Fruit fly (Drosophila melanogaster) whole organism, embryonic: Measurements from ENCODE around the gene kibra.
A peak's percentile ranks its signal among the peaks of the same experiment; 100 is the strongest.

ENCODE experiments used
- Atf6 ChIP-seq: fragments of 200-800 bp; sonication (Bioruptor generic); IDR thresholded peaks from 2 replicates; pipeline ENCODE4 v1.3.6; 2022; ENCODE audit warnings: missing biosample characterization, missing genetic modification characterization
- CG10543 ChIP-seq: fragments of 200-800 bp; sonication (Bioruptor generic); optimal IDR thresholded peaks from 3 replicates; lab custom pipeline; 2017; ENCODE audit warnings: missing biosample characterization, mild to moderate bottlenecking, missing genetic modification characterization, moderate library complexity
- CG11093 ChIP-seq: fragments of 200-800 bp; sonication (Bioruptor generic); IDR thresholded peaks from 3 replicates; pipeline ENCODE4 v1.3.6; 2022; ENCODE audit warnings: missing biosample characterization, missing genetic modification characterization
- CG1233 ChIP-seq: fragments of 200-800 bp; sonication (Bioruptor generic); optimal IDR thresholded peaks from 4 replicates; lab custom pipeline; 2018; ENCODE audit warnings: missing biosample characterization, mild to moderate bottlenecking, missing genetic modification characterization
- CG13775 ChIP-seq: fragments of 200-800 bp; sonication (Bioruptor generic); optimal IDR thresholded peaks from 3 replicates; lab custom pipeline; 2017; ENCODE audit warnings: missing biosample characterization, mild to moderate bottlenecking, missing genetic modification characterization
- CG14710 ChIP-seq: fragments of 200-800 bp; sonication (Bioruptor generic); optimal IDR thresholded peaks from 3 replicates; lab custom pipeline; 2019; ENCODE audit warnings: missing biosample characterization, mild to moderate bottlenecking, missing genetic modification characterization, moderate library complexity
- CG15073 ChIP-seq: fragments of 200-800 bp; sonication (Bioruptor generic); optimal IDR thresholded peaks from 2 replicates; lab custom pipeline; 2016; ENCODE audit warnings: missing biosample characterization, missing genetic modification characterization
- CG17802 ChIP-seq: fragments of 200-800 bp; sonication (Bioruptor generic); optimal IDR thresholded peaks from 2 replicates; lab custom pipeline; 2018; ENCODE audit warnings: missing biosample characterization, mild to moderate bottlenecking, missing genetic modification characterization, moderate library complexity
- CG17912 ChIP-seq: fragments of 200-800 bp; sonication (Bioruptor generic); optimal IDR thresholded peaks from 2 replicates; lab custom pipeline; 2018; ENCODE audit warnings: missing biosample characterization, mild to moderate bottlenecking, missing genetic modification characterization
- CG18764 ChIP-seq: fragments of 200-800 bp; sonication (Bioruptor generic); optimal IDR thresholded peaks from 3 replicates; lab custom pipeline; 2016; ENCODE audit warnings: missing biosample characterization, missing genetic modification characterization
- CG2129 ChIP-seq: fragments of 200-800 bp; sonication (Bioruptor generic); IDR thresholded peaks from 2 replicates; pipeline ENCODE4 v1.3.6; 2022; ENCODE audit warnings: missing biosample characterization, missing genetic modification characterization; ENCODE audit not compliant: partially characterized antibody
- CG3281 ChIP-seq: fragments of 200-800 bp; sonication (Bioruptor generic); optimal IDR thresholded peaks from 3 replicates; lab custom pipeline; 2017; ENCODE audit warnings: missing biosample characterization, mild to moderate bottlenecking, missing genetic modification characterization
- CG34422 ChIP-seq: fragments of 200-800 bp; sonication (Bioruptor generic); IDR thresholded peaks from 3 replicates; pipeline ENCODE4 v1.3.6; 2022; ENCODE audit warnings: missing biosample characterization, missing genetic modification characterization
- CG3838 ChIP-seq: fragments of 200-800 bp; sonication (Bioruptor generic); optimal IDR thresholded peaks from 3 replicates; lab custom pipeline; 2016; ENCODE audit warnings: missing biosample characterization, missing genetic modification characterization
- CG6175 ChIP-seq: fragments of 200-800 bp; sonication (Bioruptor generic); IDR thresholded peaks from 3 replicates; pipeline ENCODE4 v1.3.6; 2022; ENCODE audit warnings: missing biosample characterization, missing genetic modification characterization
- CG6254 ChIP-seq: fragments of 200-800 bp; sonication (Bioruptor generic); optimal IDR thresholded peaks from 3 replicates; lab custom pipeline; 2017; ENCODE audit warnings: mild to moderate bottlenecking, missing biosample characterization, missing genetic modification reagents, missing genetic modification characterization
- CG6854 ChIP-seq: fragments of 200-800 bp; sonication (Bioruptor generic); optimal IDR thresholded peaks from 3 replicates; lab custom pipeline; 2017; ENCODE audit warnings: missing biosample characterization, mild to moderate bottlenecking, missing genetic modification characterization
- CG8924 ChIP-seq: fragments of 200-800 bp; optimal IDR thresholded peaks from 3 replicates; lab custom pipeline; 2019; ENCODE audit warnings: missing biosample characterization, mild to moderate bottlenecking, missing genetic modification characterization, moderate library complexity
- CG9437 ChIP-seq: fragments of 200-800 bp; sonication (Bioruptor generic); optimal IDR thresholded peaks from 2 replicates; lab custom pipeline; 2018; ENCODE audit warnings: missing biosample characterization, mild to moderate bottlenecking, missing genetic modification characterization
- CG9932 ChIP-seq: fragments of 200-800 bp; sonication (Bioruptor generic); IDR thresholded peaks from 2 replicates; pipeline ENCODE4 v1.3.6; 2022; ENCODE audit warnings: missing biosample characterization, missing genetic modification characterization
- Chrac-16 ChIP-seq: fragments of 200-800 bp; sonication (Bioruptor generic); optimal IDR thresholded peaks from 3 replicates; lab custom pipeline; 2016; ENCODE audit warnings: missing biosample characterization, missing genetic modification characterization
- ERR ChIP-seq: fragments of 200-800 bp; sonication (Bioruptor generic); optimal IDR thresholded peaks from 2 replicates; lab custom pipeline; 2016; ENCODE audit warnings: missing biosample characterization, missing genetic modification characterization
- Med ChIP-seq: fragments of 200-800 bp; sonication (Bioruptor generic); peaks from one replicate; lab custom pipeline; 2016; ENCODE audit warnings: missing biosample characterization, missing genetic modification characterization, mild to moderate bottlenecking, inconsistent platforms, moderate library complexity
- NFAT ChIP-seq: fragments of 200-800 bp; sonication (Bioruptor generic); IDR thresholded peaks from 2 replicates; pipeline ENCODE4 v1.3.6; 2022; ENCODE audit warnings: missing biosample characterization, missing genetic modification characterization
- Oli ChIP-seq: fragments of 200-800 bp; sonication (Bioruptor generic); optimal IDR thresholded peaks from 2 replicates; lab custom pipeline; 2018; ENCODE audit warnings: missing biosample characterization, mild to moderate bottlenecking, missing genetic modification characterization, moderate library complexity
- Sox102F ChIP-seq: fragments of 200-800 bp; sonication (Bioruptor generic); optimal IDR thresholded peaks from 2 replicates; lab custom pipeline; 2018; ENCODE audit warnings: missing biosample characterization, mild to moderate bottlenecking, missing genetic modification characterization, moderate library complexity
- Usf ChIP-seq: fragments of 200-800 bp; sonication (Bioruptor generic); optimal IDR thresholded peaks from 2 replicates; lab custom pipeline; 2017; ENCODE audit warnings: missing genotype, missing biosample characterization, missing genetic modification characterization
- ab ChIP-seq: fragments of 200-800 bp; sonication (Bioruptor generic); optimal IDR thresholded peaks from 2 replicates; lab custom pipeline; 2016; ENCODE audit warnings: missing biosample characterization, missing genetic modification characterization
- chinmo ChIP-seq: fragments of 200-800 bp; sonication (Bioruptor generic); IDR thresholded peaks from 4 replicates; pipeline ENCODE4 v1.3.6; 2022; ENCODE audit warnings: missing biosample characterization, missing genetic modification characterization; ENCODE audit not compliant: partially characterized antibody
- chm ChIP-seq: fragments of 200-800 bp; sonication (Bioruptor generic); IDR thresholded peaks from 2 replicates; pipeline ENCODE4 v1.3.6; 2022; ENCODE audit warnings: missing biosample characterization, missing genetic modification characterization
- emc ChIP-seq: fragments of 200-800 bp; sonication (Bioruptor generic); optimal IDR thresholded peaks from 2 replicates; lab custom pipeline; 2016; ENCODE audit warnings: missing biosample characterization, missing genetic modification characterization
- exex ChIP-seq: fragments of 200-800 bp; sonication (Bioruptor generic); optimal IDR thresholded peaks from 4 replicates; lab custom pipeline; 2018; ENCODE audit warnings: missing biosample characterization, mild to moderate bottlenecking, missing genetic modification characterization, moderate library complexity
- hb ChIP-seq: fragments of 200-800 bp; sonication (Bioruptor generic); IDR thresholded peaks from 3 replicates; pipeline ENCODE4 v1.3.6; 2022; ENCODE audit warnings: missing biosample characterization, missing genetic modification characterization; ENCODE audit not compliant: partially characterized antibody
- hth ChIP-seq: fragments of >200 bp; optimal IDR thresholded peaks from 2 replicates; lab custom pipeline; 2017; ENCODE audit warnings: inconsistent platforms
- kay ChIP-seq: fragments of 200-800 bp; sonication (Bioruptor generic); optimal IDR thresholded peaks from 2 replicates; lab custom pipeline; 2016; ENCODE audit warnings: missing biosample characterization, missing genetic modification characterization
- lov ChIP-seq, 2 experiments: fragments of 200-800 bp in 1 of 2; fragments of >200 bp in 1 of 2; sonication (Bioruptor generic) in 1 of 2; IDR thresholded peaks in 1 of 2; optimal IDR thresholded peaks in 1 of 2; 2 replicates in 1 of 2; 3 replicates in 1 of 2; pipeline versions ENCODE4 v1.3.6 to Lab custom; 2017 to 2022; ENCODE audit warnings: missing biosample characterization in 1 of 2, missing genetic modification characterization in 1 of 2
- nau ChIP-seq: fragments of 200-800 bp; sonication (Bioruptor generic); optimal IDR thresholded peaks from 3 replicates; lab custom pipeline; 2017; ENCODE audit warnings: missing biosample characterization, mild to moderate bottlenecking, missing genetic modification characterization, missing genetic modification reagents
- nerfin-1 ChIP-seq: fragments of 200-800 bp; sonication (Bioruptor generic); optimal IDR thresholded peaks from 3 replicates; lab custom pipeline; 2019; ENCODE audit warnings: missing biosample characterization, mild to moderate bottlenecking, missing genetic modification characterization, moderate library complexity
- nmo ChIP-seq: fragments of 200-800 bp; sonication (Bioruptor generic); optimal IDR thresholded peaks from 2 replicates; lab custom pipeline; 2018; ENCODE audit warnings: missing biosample characterization, mild to moderate bottlenecking, missing genetic modification characterization, moderate library complexity
- oc ChIP-seq: fragments of 200-800 bp; sonication (Bioruptor generic); optimal IDR thresholded peaks from 2 replicates; lab custom pipeline; 2018; ENCODE audit warnings: missing biosample characterization, mild to moderate bottlenecking, missing genetic modification characterization, moderate library complexity
- onecut ChIP-seq: fragments of 200-800 bp; sonication (Bioruptor generic); IDR thresholded peaks from 2 replicates; pipeline ENCODE4 v1.3.6; 2022; ENCODE audit warnings: missing biosample characterization, missing genetic modification characterization
- pho ChIP-seq: fragments of 200-800 bp; sonication (Bioruptor generic); optimal IDR thresholded peaks from 2 replicates; lab custom pipeline; 2016; ENCODE audit warnings: missing biosample characterization, missing genetic modification characterization
- pros ChIP-seq: fragments of 200-800 bp; sonication (Bioruptor generic); optimal IDR thresholded peaks from 3 replicates; lab custom pipeline; 2019; ENCODE audit warnings: missing biosample characterization, mild to moderate bottlenecking, missing genetic modification characterization, moderate library complexity
- sima ChIP-seq: fragments of 200-800 bp; sonication (Bioruptor generic); optimal IDR thresholded peaks from 2 replicates; lab custom pipeline; 2016; ENCODE audit warnings: missing biosample characterization, missing genetic modification characterization
- sqz ChIP-seq: fragments of 200-800 bp; sonication (Bioruptor generic); optimal IDR thresholded peaks from 3 replicates; lab custom pipeline; 2018; ENCODE audit warnings: missing biosample characterization, mild to moderate bottlenecking, missing genetic modification characterization
- sr ChIP-seq: fragments of 200-800 bp; sonication (Bioruptor generic); IDR thresholded peaks from 3 replicates; pipeline ENCODE4 v1.3.6; 2022; ENCODE audit warnings: missing biosample characterization, missing genetic modification characterization
- toy ChIP-seq: fragments of 200-800 bp; sonication (Bioruptor generic); IDR thresholded peaks from 2 replicates; pipeline ENCODE4 v1.3.6; 2022; ENCODE audit warnings: missing biosample characterization, missing genetic modification characterization
- unpg ChIP-seq: fragments of 200-800 bp; sonication (Bioruptor generic); optimal IDR thresholded peaks from 3 replicates; lab custom pipeline; 2018; ENCODE audit warnings: missing biosample characterization, mild to moderate bottlenecking, missing genetic modification characterization, moderate library complexity
- zf30C ChIP-seq: fragments of 200-800 bp; sonication (Bioruptor generic); optimal IDR thresholded peaks from 3 replicates; lab custom pipeline; 2018; ENCODE audit warnings: missing biosample characterization, mild to moderate bottlenecking, missing genetic modification characterization

kibra gene

DNA sequence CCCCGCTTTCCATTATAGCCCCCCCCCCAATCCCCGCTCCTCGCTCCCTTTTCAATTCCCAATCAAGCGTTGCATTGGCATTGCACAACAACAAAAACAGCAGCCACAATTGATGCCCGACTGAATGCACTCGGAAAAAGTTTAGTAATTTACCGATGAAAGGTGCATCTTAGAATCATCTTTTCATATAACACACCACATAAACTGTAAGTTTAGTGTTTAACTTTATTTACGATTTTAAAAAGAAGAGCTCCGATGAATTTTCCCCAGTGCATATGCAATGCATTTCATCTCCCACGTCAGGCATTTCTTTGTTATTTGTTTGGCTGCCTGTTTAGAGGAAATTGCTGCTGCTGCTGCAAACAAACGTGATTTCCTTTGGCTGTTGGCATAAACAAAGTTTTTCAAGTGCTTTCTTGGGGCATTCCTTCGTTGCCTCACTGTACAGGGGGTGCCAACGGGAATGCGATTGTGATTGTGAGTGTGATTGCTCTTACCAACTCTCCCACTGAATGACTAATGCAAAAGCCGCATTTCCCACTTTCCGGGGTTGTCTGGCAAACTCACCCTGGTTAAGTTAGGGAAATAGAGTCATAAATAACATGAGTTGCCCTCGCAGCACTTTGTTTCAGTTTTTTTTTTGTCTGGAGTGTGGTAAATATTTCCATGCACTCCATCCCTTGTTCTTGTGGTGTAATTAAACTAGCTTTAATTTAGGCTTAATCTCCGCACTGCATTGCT, 31.7 kb downstream of the kibra start (continued):
- TF ChIP-seq CG15073 (GFP tag; lab: Kevin White, UChicago) (no peak), CG3838 (no peak), zf30C (GFP tag; lab: Kevin White, UChicago) (peak; percentile 68), CG17912 (GFP tag; lab: Kevin White, UChicago) (no peak), CG6254 (GFP tag; lab: Kevin White, UChicago) (peak; percentile 82), CG8924 (peak; percentile 58), emc (GFP tag; lab: Kevin White, UChicago) (no peak), nerfin-1 (peak; percentile 77), oc (peak; percentile 56), pho (no peak), Chrac-16 (GFP tag; lab: Kevin White, UChicago) (peak; percentile 60), Med (GFP tag; lab: Kevin White, UChicago) (peak; percentile 85), CG9437 (GFP tag; lab: Kevin White, UChicago) (no peak), toy (GFP tag; lab: Robert Waterston, UW) (no peak), hth (no peak), CG11093 (GFP tag; lab: Robert Waterston, UW) (0 out of 3 replicates have a peak, but pooled peaks have one; percentile 51), nmo (GFP tag; lab: Kevin White, UChicago) (peak; percentile 82), CG2129 (no peak), sr (GFP tag; lab: Robert Waterston, UW) (no peak; the same call in 2 of the 3 replicates), Oli (tag; lab: Kevin White, UChicago) (peak; percentile 68), kay (no peak), lov (optimal IDR thresholded peaks at IDR 0.05; lab: Kevin White, UChicago) (no peak), lov (GFP tag; IDR thresholded peaks at IDR 0.05; lab: Robert Waterston, UW) (peak; percentile 84; the same call in 2 of the 3 replicates), NFAT (0 out of 2 replicates have a peak, but pooled peaks have one; percentile 12), CG9932 (no peak), chm (peak; percentile 93), CG17802 (peak; percentile 57), CG6854 (GFP tag; lab: Kevin White, UChicago) (no peak), ERR (GFP tag; lab: Kevin White, UChicago) (no peak), pros (GFP tag; lab: Kevin White, UChicago) (peak; percentile 62), CG18764 (GFP tag; lab: Kevin White, UChicago) (peak; percentile 35), CG34422 (GFP tag; lab: Robert Waterston, UW) (0 out of 3 replicates have a peak, but pooled peaks have one; percentile 50), CG14710 (tag; lab: Kevin White, UChicago) (peak; percentile 86), Sox102F (GFP tag; lab: Kevin White, UChicago) (peak; percentile 85), Usf (GFP tag; lab: Kevin White, UChicago) (no peak), exex (tag; lab: Kevin White, UChicago) (no peak), chinmo (no peak), CG6175 (GFP tag; lab: Robert Waterston, UW) (no peak), sqz (GFP tag; lab: Kevin White, UChicago) (peak; percentile 65), hb (no peak), sima (GFP tag; lab: Kevin White, UChicago) (no peak), CG13775 (GFP tag; lab: Kevin White, UChicago) (peak; percentile 45), CG3281 (no peak), Atf6 (GFP tag; lab: Robert Waterston, UW) (no peak), onecut (GFP tag; lab: Robert Waterston, UW) (peak; percentile 78), CG10543 (GFP tag; lab: Kevin White, UChicago) (no peak), nau (GFP tag; lab: Kevin White, UChicago) (peak; percentile 60), CG1233 (GFP tag; lab: Kevin White, UChicago) (peak; percentile 60), ab (GFP tag; lab: Kevin White, UChicago) (peak; percentile 60), unpg (peak; percentile 72)
